Worm (Caenorhabditis elegans) whole organism, L1 larva: ENCODE results near the gene snf-7.

ENCODE experiments used
- F16B12.6 ChIP-seq: fragments of 150-350 bp; optimal IDR thresholded peaks from 2 replicates; lab custom pipeline; 2014; ENCODE audit warnings: missing biosample characterization, missing genetic modification characterization
- Y116A8C.19 ChIP-seq: sonication (generic microtip); optimal IDR thresholded peaks from 2 replicates; lab custom pipeline; 2016; ENCODE audit warnings: missing compliant biosample characterization, missing genetic modification characterization, borderline replicate concordance
- aha-1 ChIP-seq: fragments of 150-350 bp; optimal IDR thresholded peaks from 2 replicates; lab custom pipeline; 2014; ENCODE audit warnings: missing biosample characterization, missing genetic modification characterization
- blmp-1 ChIP-seq: fragments of 150-350 bp; optimal IDR thresholded peaks from 2 replicates; lab custom pipeline; 2014; ENCODE audit warnings: missing biosample characterization, missing genetic modification characterization
- ceh-82 ChIP-seq, 3 experiments: fragments of 150-350 bp in 1 of 3; sonication (generic microtip) in 2 of 3; optimal IDR thresholded peaks; 2 replicates each; lab custom pipeline; 2014 to 2017; ENCODE audit warnings: missing biosample characterization in 3 of 3, missing genetic modification characterization in 3 of 3
- ceh-90 ChIP-seq: sonication (generic microtip); optimal IDR thresholded peaks from 2 replicates; lab custom pipeline; 2016; ENCODE audit warnings: missing genetic modification characterization, missing compliant biosample characterization
- dpl-1 ChIP-seq, 3 experiments: fragments of 150-350 bp in 2 of 3; sonication (generic microtip) in 1 of 3; optimal IDR thresholded peaks; 2 replicates each; lab custom pipeline; 2014 to 2017; ENCODE audit warnings: missing biosample characterization in 3 of 3, missing genetic modification characterization in 3 of 3, missing genetic modification reagents in 3 of 3
- dsc-1 ChIP-seq: sonication (generic microtip); optimal IDR thresholded peaks from 2 replicates; lab custom pipeline; 2016; ENCODE audit warnings: mild to moderate bottlenecking, missing genetic modification characterization, missing compliant biosample characterization
- efl-1 ChIP-seq, 4 experiments: fragments of 150-350 bp; optimal IDR thresholded peaks in 3 of 4; peaks in 1 of 4; 1 replicate in 1 of 4; 2 replicates in 3 of 4; lab custom pipeline; 2014; ENCODE audit warnings: missing biosample characterization in 2 of 4, missing genetic modification characterization in 2 of 4, missing genetic modification reagents in 2 of 4
- egl-27 ChIP-seq, 2 experiments: fragments of 150-350 bp in 1 of 2; sonication (generic microtip); optimal IDR thresholded peaks; 3 replicates each; lab custom pipeline; 2017 to 2018; ENCODE audit warnings: missing biosample characterization in 2 of 2, missing genetic modification characterization in 2 of 2, missing genetic modification reagents in 2 of 2
- fkh-4 ChIP-seq: sonication (generic microtip); optimal IDR thresholded peaks from 2 replicates; lab custom pipeline; 2016; ENCODE audit warnings: missing compliant biosample characterization, missing genetic modification characterization, borderline replicate concordance
- fkh-8 ChIP-seq: sonication (generic microtip); optimal IDR thresholded peaks from 2 replicates; lab custom pipeline; 2016; ENCODE audit warnings: mild to moderate bottlenecking, missing genetic modification characterization, missing compliant biosample characterization
- fos-1 ChIP-seq: fragments of 150-350 bp; optimal IDR thresholded peaks from 2 replicates; lab custom pipeline; 2014; ENCODE audit warnings: missing biosample characterization, missing genetic modification characterization
- hlh-17 ChIP-seq: fragments of 200-800 bp; sonication (Bioruptor generic); optimal IDR thresholded peaks from 2 replicates; lab custom pipeline; 2018; ENCODE audit warnings: missing genetic modification characterization, mild to moderate bottlenecking, missing compliant biosample characterization, moderate library complexity, borderline replicate concordance
- irx-1 ChIP-seq: sonication (generic microtip); optimal IDR thresholded peaks from 2 replicates; lab custom pipeline; 2016; ENCODE audit warnings: missing genetic modification characterization, missing compliant biosample characterization
- isw-1 ChIP-seq: fragments of 200-800 bp; sonication (Bioruptor generic); IDR thresholded peaks from 2 replicates; pipeline ENCODE4 v1.3.6; 2022; ENCODE audit warnings: missing genetic modification characterization, missing compliant biosample characterization
- lin-13 ChIP-seq: fragments of 150-350 bp; optimal IDR thresholded peaks from 2 replicates; lab custom pipeline; 2014; ENCODE audit warnings: missing biosample characterization, missing genetic modification reagents, missing genetic modification characterization
- lin-14 ChIP-seq: fragments of 200-800 bp; sonication (Bioruptor generic); optimal IDR thresholded peaks from 2 replicates; lab custom pipeline; 2018; ENCODE audit warnings: mild to moderate bottlenecking, missing genetic modification characterization, moderate library complexity, missing compliant biosample characterization
- lsy-2 ChIP-seq, 2 experiments: fragments of 150-350 bp; optimal IDR thresholded peaks; 2 replicates each; lab custom pipeline; 2014; ENCODE audit warnings: missing biosample characterization in 2 of 2, missing genetic modification characterization in 2 of 2
- mdl-1 ChIP-seq, 2 experiments: fragments of 150-350 bp; optimal IDR thresholded peaks; 2 replicates each; lab custom pipeline; 2014 to 2017; ENCODE audit warnings: missing biosample characterization in 2 of 2, missing genetic modification characterization in 2 of 2, inconsistent platforms in 1 of 2
- mep-1 ChIP-seq: fragments of 150-350 bp; optimal IDR thresholded peaks from 2 replicates; lab custom pipeline; 2014; ENCODE audit warnings: missing biosample characterization, missing genetic modification characterization
- nhr-11 ChIP-seq: fragments of 150-350 bp; optimal IDR thresholded peaks from 2 replicates; lab custom pipeline; 2014; ENCODE audit warnings: missing biosample characterization, missing genetic modification characterization
- nhr-12 ChIP-seq: sonication (generic microtip); optimal IDR thresholded peaks from 2 replicates; lab custom pipeline; 2017; ENCODE audit warnings: missing biosample characterization, missing genetic modification characterization
- nhr-19 ChIP-seq: fragments of 200-800 bp; sonication (Bioruptor generic); conservative IDR thresholded peaks from 2 replicates; pipeline ENCODE4 v1.3.6; 2022; ENCODE audit warnings: missing genetic modification characterization, missing compliant biosample characterization
- nhr-20 ChIP-seq: sonication (generic microtip); optimal IDR thresholded peaks from 2 replicates; lab custom pipeline; 2016; ENCODE audit warnings: mild to moderate bottlenecking, missing genetic modification characterization, missing compliant biosample characterization
- nhr-77 ChIP-seq: fragments of 150-350 bp; optimal IDR thresholded peaks from 2 replicates; lab custom pipeline; 2014; ENCODE audit warnings: missing biosample characterization, missing genetic modification characterization
- nhr-84 ChIP-seq: sonication (generic microtip); optimal IDR thresholded peaks from 2 replicates; lab custom pipeline; 2017; ENCODE audit warnings: missing biosample characterization, missing genetic modification characterization
- nhr-85 ChIP-seq: sonication (generic microtip); peaks from one replicate; lab custom pipeline; 2016; ENCODE audit warnings: missing genetic modification characterization, inconsistent platforms, missing compliant biosample characterization
- skn-1 ChIP-seq: fragments of 150-350 bp; optimal IDR thresholded peaks from 2 replicates; lab custom pipeline; 2014; ENCODE audit warnings: missing biosample characterization, missing genetic modification characterization
- snpc-4 ChIP-seq: fragments of 150-350 bp; optimal IDR thresholded peaks from 2 replicates; lab custom pipeline; 2014; ENCODE audit warnings: missing biosample characterization, missing genetic modification characterization
- snu-23 ChIP-seq: sonication (generic microtip); optimal IDR thresholded peaks from 2 replicates; lab custom pipeline; 2016; ENCODE audit warnings: missing genetic modification characterization, missing compliant biosample characterization
- sox-4 ChIP-seq: sonication (generic microtip); optimal IDR thresholded peaks from 2 replicates; lab custom pipeline; 2016; ENCODE audit warnings: missing genetic modification characterization, missing compliant biosample characterization
- tbx-2 ChIP-seq: sonication (generic microtip); optimal IDR thresholded peaks from 2 replicates; lab custom pipeline; 2016; ENCODE audit warnings: missing genetic modification characterization, missing compliant biosample characterization
- unc-98 ChIP-seq: fragments of 200-800 bp; sonication (Bioruptor generic); IDR thresholded peaks from 2 replicates; pipeline ENCODE4 v1.3.6; 2022; ENCODE audit warnings: missing genetic modification characterization, missing compliant biosample characterization
- zag-1 ChIP-seq: fragments of 150-350 bp; optimal IDR thresholded peaks from 2 replicates; lab custom pipeline; 2014; ENCODE audit warnings: missing biosample characterization, missing genetic modification characterization
- zip-4 ChIP-seq: fragments of 200-800 bp; sonication (Bioruptor generic); optimal IDR thresholded peaks from 2 replicates; lab custom pipeline; 2018; ENCODE audit warnings: mild to moderate bottlenecking, missing genetic modification characterization, moderate library complexity, missing compliant biosample characterization
- ztf-4 ChIP-seq: fragments of 150-350 bp; optimal IDR thresholded peaks from 2 replicates; lab custom pipeline; 2014; ENCODE audit warnings: missing biosample characterization, missing genetic modification characterization

Gene snf-7

DNA sequence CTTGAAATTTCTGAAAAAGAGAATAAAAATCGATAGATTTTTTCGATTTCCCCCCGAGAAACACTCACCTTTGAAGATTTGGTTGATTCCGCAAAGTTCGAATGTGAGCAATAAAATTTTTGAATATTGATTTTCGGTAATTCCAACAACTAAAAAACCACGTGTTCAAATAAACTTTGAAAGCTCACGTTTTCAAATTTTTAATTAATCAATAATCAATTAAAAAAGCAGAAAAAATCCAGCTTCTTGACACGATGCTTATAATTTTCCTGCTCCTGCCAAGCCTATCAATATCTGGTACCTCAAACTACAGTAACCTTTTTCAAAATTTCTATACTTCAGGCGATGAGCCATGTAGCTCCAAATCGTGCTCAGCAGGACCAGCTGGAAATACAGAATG, 17.8 kb upstream of the snf-7 start, which contains the start of gene ZK1010.5:
TSS of gene ZK1010.5 (minus strand) at position 101 of the 400 bp plus-strand sequence.
- TF ChIP-seq aha-1 (tag; lab: Kevin White, UChicago) (no peak), ceh-90 (no peak)

DNA sequence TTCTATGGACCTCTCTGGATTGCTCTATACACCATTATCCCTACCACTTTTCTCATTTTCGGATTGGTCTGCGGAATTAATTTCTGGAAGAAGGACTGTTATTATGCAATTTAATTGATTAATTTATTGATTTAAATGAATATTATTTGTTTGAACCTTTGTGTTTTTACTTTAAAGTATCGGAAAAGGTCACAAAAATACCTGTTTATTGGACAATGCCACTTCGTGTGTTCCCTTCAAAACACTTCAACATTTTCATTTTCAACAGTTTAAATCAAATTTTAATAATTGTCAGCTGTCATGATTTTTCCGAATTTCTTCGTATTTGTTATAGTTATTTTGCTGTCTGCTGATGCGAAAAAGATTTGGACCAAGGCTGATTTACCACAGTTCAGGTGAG, 14.3 kb upstream of the snf-7 start, which contains the start of gene ZK1010.12:
TSS of gene ZK1010.12 (plus strand) at position 301 of the 400 bp plus-strand sequence.
- no peak for TF ChIP-seq nhr-77 (tag; lab: Kevin White, UChicago)
- TF ChIP-seq, all 84 proteins: peak for 0

DNA sequence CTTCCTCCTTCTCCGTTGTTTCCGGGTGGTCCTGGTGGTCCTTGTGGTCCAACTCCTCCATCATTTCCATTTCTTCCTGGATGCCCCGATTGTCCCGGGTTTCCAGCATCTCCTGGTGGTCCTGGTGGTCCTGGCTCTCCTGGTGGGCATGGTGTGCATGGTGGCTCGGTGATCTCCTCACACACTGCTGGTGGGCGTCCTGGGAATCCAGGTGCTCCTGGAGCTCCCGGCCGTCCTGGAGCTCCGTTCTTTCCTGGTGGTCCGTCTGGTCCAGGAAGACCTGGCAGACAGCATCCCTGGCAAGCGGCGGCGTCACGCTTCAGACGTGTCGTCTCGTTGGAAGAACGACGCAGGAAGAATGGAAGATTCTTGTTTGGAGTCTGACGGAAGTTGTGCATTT, 12.2 kb upstream of the snf-7 start:
- TF ChIP-seq efl-1 (optimal IDR thresholded peaks at IDR 0.05; lab: Kevin White, UChicago) (no peak), efl-1 (GFP tag; optimal IDR thresholded peaks at IDR 0.05 in 1 of 2; lab: Kevin White, UChicago) (peak in 1 of 2 experiments; percentile 58), zag-1 (tag; lab: Kevin White, UChicago) (no peak)

DNA sequence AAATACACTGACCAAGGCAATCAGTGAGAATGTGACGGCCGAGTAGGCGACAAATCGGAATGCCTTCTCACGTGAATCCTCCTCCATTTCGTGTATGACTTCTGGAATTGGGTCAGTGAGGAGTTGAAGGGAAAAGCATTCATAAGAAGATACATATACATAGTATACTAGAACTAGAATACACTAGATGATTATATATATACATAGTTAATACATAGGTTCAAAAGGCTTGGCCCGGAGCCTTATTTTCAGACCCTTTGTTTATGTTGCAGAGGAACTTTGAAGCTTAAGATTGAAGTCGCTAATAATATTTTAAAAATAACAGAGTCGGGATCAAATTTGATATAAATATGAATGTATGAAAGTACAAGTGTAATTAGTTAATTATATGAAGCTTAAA, 11.7 kb upstream of the snf-7 start, which contains the start of gene col-97:
TSS of gene col-97 (minus strand) at position 101 of the 400 bp plus-strand sequence.
- TF ChIP-seq efl-1 (optimal IDR thresholded peaks at IDR 0.05; lab: Kevin White, UChicago) (no peak), efl-1 (GFP tag; optimal IDR thresholded peaks at IDR 0.05 in 1 of 2; lab: Kevin White, UChicago) (peak in 1 of 2 experiments; percentile 49), mdl-1 (tag; optimal IDR thresholded peaks at IDR 0.05; lab: Kevin White, UChicago) (no peak)

DNA sequence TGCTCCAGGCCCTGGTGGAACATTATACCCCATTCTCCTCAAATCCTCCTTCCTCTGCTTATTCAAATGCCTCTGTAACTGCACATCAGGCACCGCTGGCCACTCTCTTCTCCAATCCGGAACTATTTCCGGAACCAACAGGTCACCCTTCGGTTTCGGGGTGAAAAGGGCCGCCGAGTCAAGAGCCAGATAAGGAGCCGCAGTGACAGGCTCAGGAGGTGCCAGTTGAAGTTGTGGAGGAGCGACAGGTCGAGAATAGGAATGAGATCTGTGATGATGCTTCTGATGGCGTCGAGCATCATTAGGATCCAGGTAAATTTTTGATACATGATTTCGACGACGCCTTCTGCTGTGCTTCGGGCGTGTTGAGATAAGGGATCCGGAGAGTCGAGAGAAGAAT, 7.0 kb upstream of the snf-7 start:
- no peak for TF ChIP-seq efl-1 (optimal IDR thresholded peaks at IDR 0.05; lab: Kevin White, UChicago)
- peak in 1 of 2 experiments; percentile 26 for TF ChIP-seq efl-1 (GFP tag; optimal IDR thresholded peaks at IDR 0.05 in 1 of 2; lab: Kevin White, UChicago)
- TF ChIP-seq fkh-4 (tag; lab: Kevin White, UChicago), result no peak

DNA sequence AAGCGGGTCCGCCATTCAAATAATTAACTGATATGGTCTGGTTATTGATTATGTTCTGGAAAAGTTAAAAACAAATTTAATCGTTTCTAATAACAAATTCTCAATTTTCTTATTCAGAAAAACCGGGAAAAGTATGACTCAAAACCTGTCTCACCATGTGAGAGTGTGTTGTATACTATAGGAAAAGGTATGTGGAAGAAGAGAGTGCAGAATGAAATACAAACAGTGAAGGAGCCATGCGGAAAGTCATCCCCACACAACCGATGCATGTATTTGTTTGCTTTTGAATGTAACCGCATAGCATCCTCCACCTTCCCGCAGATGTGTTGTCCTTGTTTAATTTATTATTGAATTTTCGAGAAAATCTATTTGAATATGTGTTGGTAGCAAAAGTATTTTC, 4.8 kb upstream of the snf-7 start, which contains the start of gene ZK1010.8:
TSS of gene ZK1010.8 (minus strand) at position 214 of the 400 bp plus-strand sequence.
- TF ChIP-seq nhr-77 (tag; lab: Kevin White, UChicago) (no peak), nhr-12 (tag; lab: Kevin White, UChicago) (no peak), lin-14 (GFP tag; lab: Kevin White, UChicago) (no peak), sox-4 (no peak), F16B12.6 (tag; lab: Kevin White, UChicago) (no peak), nhr-84 (tag; lab: Kevin White, UChicago) (no peak), ztf-4 (tag; lab: Kevin White, UChicago) (no peak), fkh-4 (tag; lab: Kevin White, UChicago) (no peak), isw-1 (GFP tag; lab: Robert Waterston, UW) (no peak), nhr-11 (tag; lab: Kevin White, UChicago) (no peak), nhr-19 (GFP tag; lab: Robert Waterston, UW) (no peak), dpl-1 (GFP tag; optimal IDR thresholded peaks at IDR 0.05; lab: Kevin White, UChicago) (no peak), fos-1 (tag; lab: Kevin White, UChicago) (no peak), egl-27 (tag; optimal IDR thresholded peaks at IDR 0.05; lab: Kevin White, UChicago) (no peak)

DNA sequence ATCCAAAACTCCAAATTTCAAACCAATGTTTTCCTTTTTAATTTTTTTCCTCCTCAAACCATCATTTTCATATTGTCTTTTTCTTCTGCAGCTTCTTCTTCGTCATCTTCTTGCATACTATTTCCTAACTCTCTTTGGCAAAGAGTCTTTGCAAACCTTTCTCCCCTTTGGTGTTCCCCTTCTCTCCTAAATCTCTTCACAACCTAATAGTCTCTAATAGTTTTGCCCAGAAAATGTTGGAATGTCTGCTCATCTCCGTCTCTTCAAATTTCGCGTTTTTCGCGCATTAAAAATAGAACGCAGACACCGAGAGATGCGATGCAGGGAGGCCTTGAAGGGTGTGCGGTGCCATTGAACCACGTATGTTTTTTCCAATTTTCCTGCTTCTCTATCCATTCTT, 3.2 kb upstream of the snf-7 start, which contains the start of gene ZK1010.10:
TSS of gene ZK1010.10 (plus strand) at position 286 of the 400 bp plus-strand sequence.
- TF ChIP-seq tbx-2 (tag; lab: Kevin White, UChicago) (peak; percentile 23), skn-1 (tag; lab: Kevin White, UChicago) (peak; percentile 48), aha-1 (tag; lab: Kevin White, UChicago) (no peak), nhr-12 (tag; lab: Kevin White, UChicago) (no peak), lsy-2 (tag; optimal IDR thresholded peaks at IDR 0.05; lab: Kevin White, UChicago) (peak in 1 of 2 experiments; percentile 77), snpc-4 (tag; lab: Kevin White, UChicago) (peak; percentile 4), hlh-17 (GFP tag; lab: Kevin White, UChicago) (no peak), unc-98 (GFP tag; lab: Robert Waterston, UW) (no peak), zip-4 (GFP tag; lab: Kevin White, UChicago) (no peak), mep-1 (peak; percentile 36), blmp-1 (tag; lab: Kevin White, UChicago) (peak; percentile 47), nhr-20 (tag; lab: Kevin White, UChicago) (no peak), dpl-1 (GFP tag; optimal IDR thresholded peaks at IDR 0.05; lab: Kevin White, UChicago) (peak in 2 of 3 experiments; percentile 15 to 45), ceh-82 (tag; optimal IDR thresholded peaks at IDR 0.05; lab: Kevin White, UChicago) (peak in 2 of 3 experiments; percentile 55 to 67), snu-23 (GFP tag; lab: Kevin White, UChicago) (peak; percentile 36), nhr-85 (tag; lab: Kevin White, UChicago) (peak; percentile 75), Y116A8C.19 (tag; lab: Kevin White, UChicago) (no peak), mdl-1 (tag; optimal IDR thresholded peaks at IDR 0.05; lab: Kevin White, UChicago) (peak in 1 of 2 experiments; percentile 39), isw-1 (GFP tag; lab: Robert Waterston, UW) (peak; percentile 18), irx-1 (tag; lab: Kevin White, UChicago) (no peak), lin-13 (no peak), efl-1 (optimal IDR thresholded peaks at IDR 0.05; lab: Kevin White, UChicago) (peak; percentile 62 to 78), efl-1 (GFP tag; optimal IDR thresholded peaks at IDR 0.05 in 1 of 2; lab: Kevin White, UChicago) (peak; percentile 40 to 70), nhr-19 (GFP tag; lab: Robert Waterston, UW) (no peak), dsc-1 (tag; lab: Kevin White, UChicago) (no peak), fkh-8 (tag; lab: Kevin White, UChicago) (peak; percentile 19)
